Worm (Caenorhabditis elegans): ENCODE results near the gene str-231.

DNA sequence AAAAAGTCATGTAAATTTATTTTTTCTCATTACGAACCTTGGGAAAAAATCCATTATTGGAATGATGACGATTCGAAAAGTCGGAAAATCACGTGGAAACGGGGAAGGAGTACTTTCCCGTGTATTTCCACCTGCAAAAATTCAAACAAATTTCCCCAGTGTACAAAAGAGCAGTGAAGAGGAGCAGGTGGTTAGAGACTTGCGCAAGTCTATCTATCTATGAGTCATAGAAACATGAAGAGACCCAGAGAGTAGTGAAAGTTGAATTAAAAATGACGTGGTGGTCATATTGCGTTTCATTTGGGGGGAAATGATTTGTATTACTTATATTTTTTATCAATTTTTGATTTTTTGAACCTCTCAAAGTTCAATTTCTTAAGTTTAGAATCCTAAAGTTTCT, 7.0 kb downstream of the str-231 start, which contains the start of gene nhr-50:
- no peak for TF ChIP-seq mdl-1 (tag; optimal IDR thresholded peaks at IDR 0.05)
- no peak for TF ChIP-seq aly-2 (tag; optimal IDR thresholded peaks at IDR 0.05)
- TF ChIP-seq snpc-4 (tag; optimal IDR thresholded peaks at IDR 0.05): no peak
- no peak for TF ChIP-seq zag-1 (tag; optimal IDR thresholded peaks at IDR 0.05)
- no peak for TF ChIP-seq nhr-11 (tag; optimal IDR thresholded peaks at IDR 0.05)
- no peak for TF ChIP-seq lin-11 (tag; optimal IDR thresholded peaks at IDR 0.05)
- TF ChIP-seq ztf-11 (tag; optimal IDR thresholded peaks at IDR 0.05): no peak
- TF ChIP-seq lsy-2 (tag; optimal IDR thresholded peaks at IDR 0.05): no peak
- TF ChIP-seq unc-62 (GFP tag; optimal IDR thresholded peaks at IDR 0.05): no peak
- TF ChIP-seq nhr-10 (tag; optimal IDR thresholded peaks at IDR 0.05): no peak
- no peak for TF ChIP-seq skn-1 (tag; optimal IDR thresholded peaks at IDR 0.05)

Data from whole organism, L2 larva.